Worm (Caenorhabditis elegans) whole organism, young adult: Measurements from ENCODE around the gene nhr-60.

Experiments
- mxl-1 ChIP-seq: sonication (generic microtip); optimal IDR thresholded peaks from 2 replicates; lab custom pipeline; 2016; ENCODE audit warnings: missing genetic modification characterization, missing compliant biosample characterization
- nfya-1 ChIP-seq: sonication (generic microtip); optimal IDR thresholded peaks from 2 replicates; lab custom pipeline; 2017; ENCODE audit warnings: antibody characterized with exemption, missing compliant biosample characterization, missing genetic modification characterization, borderline replicate concordance; ENCODE audit not compliant: insufficient read depth
- nfyb-1 ChIP-seq: fragments of 200-800 bp; sonication (Bioruptor generic); IDR thresholded peaks from 2 replicates; pipeline ENCODE4 v1.3.6; 2022; ENCODE audit warnings: missing genetic modification reagents, missing genetic modification characterization, missing compliant biosample characterization

- TF ChIP-seq nfyb-1 (GFP tag; lab: Robert Waterston, UW) (no peak), mxl-1 (tag; lab: Kevin White, UChicago) (no peak), nfya-1 (tag; lab: Kevin White, UChicago) (no peak)
Observed at ce11 chrV:15741851-15742250, 31.2 kb downstream of the nhr-60 start, which contains the start of gene str-18.
